Fruit fly (Drosophila melanogaster) Kc167 (cell line): Measurements from ENCODE around the gene CG7607.

Experiments used
- Myc ChIP-seq: fragments of >200 bp; optimal IDR thresholded peaks from 2 replicates; lab custom pipeline; 2017; ENCODE audit warnings: missing external identifiers
- Sin3A ChIP-seq: fragments of >200 bp; optimal IDR thresholded peaks from 2 replicates; lab custom pipeline; 2018; ENCODE audit warnings: missing external identifiers
- psq ChIP-seq: fragments of >200 bp; optimal IDR thresholded peaks from 2 replicates; lab custom pipeline; 2017; ENCODE audit warnings: missing external identifiers

dm6 chr3L:11205608-11206336 lies 6.4 kb downstream of the CG7607 start, which contains the start of gene Plod:
- no peak for TF ChIP-seq psq (lab: Kevin White, UChicago)
- TF ChIP-seq Myc (lab: Kevin White, UChicago), result no peak
- TF ChIP-seq Sin3A, result no peak
